Worm (Caenorhabditis elegans): ENCODE data around the gene R02F2.9.

Gene R02F2.9

ce11 chrIII:5449762-5450308, 49.2 kb upstream of the R02F2.9 start, which contains the start of gene F48E8.8 (continued):
- TF ChIP-seq ceh-31 (tag; optimal IDR thresholded peaks at IDR 0.05) (peak; percentile 34), nhr-232 (tag; optimal IDR thresholded peaks at IDR 0.05) (no peak), hlh-6 (tag; optimal IDR thresholded peaks at IDR 0.05) (no peak), rnt-1 (tag; optimal IDR thresholded peaks at IDR 0.05) (no peak), ahr-1 (tag; optimal IDR thresholded peaks at IDR 0.05) (no peak), ceh-18 (tag; optimal IDR thresholded peaks at IDR 0.05) (no peak), fax-1 (tag; optimal IDR thresholded peaks at IDR 0.05) (no peak), ceh-19 (GFP tag; optimal IDR thresholded peaks at IDR 0.05) (no peak), unc-3 (GFP tag; conservative IDR thresholded peaks at IDR 0.05) (no peak), unc-3 (tag; optimal IDR thresholded peaks at IDR 0.05) (no peak), unc-86 (tag; optimal IDR thresholded peaks at IDR 0.05) (no peak), tbx-7 (tag; optimal IDR thresholded peaks at IDR 0.05) (no peak), nhr-11 (tag; optimal IDR thresholded peaks at IDR 0.05) (no peak), zip-5 (tag; optimal IDR thresholded peaks at IDR 0.05) (no peak), fkh-6 (tag; optimal IDR thresholded peaks at IDR 0.05) (no peak), ref-2 (tag; optimal IDR thresholded peaks at IDR 0.05) (no peak), che-1 (tag; optimal IDR thresholded peaks at IDR 0.05) (no peak), nfya-1 (tag; optimal IDR thresholded peaks at IDR 0.05) (peak; percentile 56), pros-1 (tag; optimal IDR thresholded peaks at IDR 0.05) (no peak), ceh-14 (tag; optimal IDR thresholded peaks at IDR 0.05) (no peak)

DNA sequence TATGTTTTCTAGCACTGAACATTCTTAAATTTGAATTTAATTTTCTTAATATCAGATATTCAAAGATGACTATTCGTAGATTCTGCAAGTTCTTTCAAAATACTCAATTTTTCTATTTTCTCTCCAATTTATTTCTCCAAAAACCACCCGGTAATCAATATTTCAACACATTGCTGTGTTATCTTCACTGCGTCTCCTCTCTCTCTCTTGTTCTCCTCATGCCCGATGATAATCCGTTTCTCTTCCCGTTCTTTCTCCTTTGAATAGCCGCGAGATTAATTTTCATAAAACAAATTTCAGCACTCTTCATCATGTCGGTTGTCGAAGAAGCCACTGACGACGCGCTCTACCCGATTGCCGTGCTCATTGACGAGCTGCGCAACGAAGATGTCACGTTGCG, 48.6 kb upstream of the R02F2.9 start, which contains the start of gene paa-1:
TSS of gene paa-1 (plus strand) at position 301 of the 400 bp plus-strand sequence.
- no peak for TF ChIP-seq hlh-15 (tag; optimal IDR thresholded peaks at IDR 0.05)
- no peak for TF ChIP-seq sox-4 (tag; optimal IDR thresholded peaks at IDR 0.05)
- no peak for TF ChIP-seq ets-4 (tag; optimal IDR thresholded peaks at IDR 0.05)

DNA sequence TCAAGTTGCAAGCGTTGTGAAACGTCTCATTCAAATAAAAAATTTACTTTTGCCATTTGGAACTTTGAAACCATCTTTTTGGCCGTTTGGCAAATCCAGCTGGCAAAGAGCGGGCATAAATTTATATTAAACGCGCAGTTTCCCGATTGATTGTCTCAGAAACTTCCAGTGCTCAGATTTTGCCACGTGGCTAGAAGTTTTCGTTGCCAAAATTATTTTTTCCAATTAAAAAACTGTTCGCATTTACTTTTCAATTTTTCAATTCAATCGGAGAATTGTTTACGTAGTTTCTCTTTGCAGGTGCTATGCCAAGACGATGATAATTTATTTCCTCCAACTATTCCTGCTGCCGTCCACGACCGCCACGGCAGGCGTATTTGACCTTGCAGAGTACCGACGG, 45.7 kb upstream of the R02F2.9 start, which contains the start of gene F48E8.4:
TSS of gene F48E8.4 (plus strand) at position 301 of the 400 bp plus-strand sequence.
- TF ChIP-seq ref-2 (tag; optimal IDR thresholded peaks at IDR 0.05) = no peak
- TF ChIP-seq pha-4 (tag; optimal IDR thresholded peaks at IDR 0.05) = no peak
- no peak for TF ChIP-seq npax-4 (tag; optimal IDR thresholded peaks at IDR 0.05)
- no peak for TF ChIP-seq dve-1 (tag; optimal IDR thresholded peaks at IDR 0.05)
- no peak for TF ChIP-seq ceh-30 (tag; optimal IDR thresholded peaks at IDR 0.05)
- no peak for TF ChIP-seq nhr-11 (tag; optimal IDR thresholded peaks at IDR 0.05)
- no peak for TF ChIP-seq ceh-9 (tag; optimal IDR thresholded peaks at IDR 0.05)
- no peak for TF ChIP-seq sox-4 (tag; optimal IDR thresholded peaks at IDR 0.05)
- no peak for TF ChIP-seq sdc-2 (tag; optimal IDR thresholded peaks at IDR 0.05)
- TF ChIP-seq ceh-2 (tag; optimal IDR thresholded peaks at IDR 0.05) = no peak
- TF ChIP-seq K02D7.2 (tag; optimal IDR thresholded peaks at IDR 0.05) = no peak
- TF ChIP-seq tbx-7 (tag; optimal IDR thresholded peaks at IDR 0.05) = no peak
- no peak for TF ChIP-seq fkh-6 (tag; optimal IDR thresholded peaks at IDR 0.05)
- no peak for TF ChIP-seq ceh-19 (GFP tag; optimal IDR thresholded peaks at IDR 0.05)
- no peak for TF ChIP-seq F13H6.1 (tag; optimal IDR thresholded peaks at IDR 0.05)
- no peak for TF ChIP-seq syd-9 (tag; optimal IDR thresholded peaks at IDR 0.05)
- TF ChIP-seq unc-42 (tag; optimal IDR thresholded peaks at IDR 0.05) = no peak
- TF ChIP-seq pax-1 (tag; optimal IDR thresholded peaks at IDR 0.05) = no peak

ce11 chrIII:5461079-5461478, 37.9 kb upstream of the R02F2.9 start, which contains the start of gene F48E8.3:
Gene F48E8.3, plus strand, starts transcription at chrIII:5461379.
- no peak for TF ChIP-seq ceh-24 (tag; optimal IDR thresholded peaks at IDR 0.05)
- TF ChIP-seq ets-4 (tag; optimal IDR thresholded peaks at IDR 0.05) = no peak
- no peak for TF ChIP-seq dve-1 (tag; optimal IDR thresholded peaks at IDR 0.05)
- TF ChIP-seq syd-9 (tag; optimal IDR thresholded peaks at IDR 0.05) = no peak
- TF ChIP-seq lim-6 (tag; optimal IDR thresholded peaks at IDR 0.05) = no peak
- no peak for TF ChIP-seq hlh-8 (tag; optimal IDR thresholded peaks at IDR 0.05)

All from whole organism, late embryonic.